Worm (Caenorhabditis elegans): Measurements from ENCODE around the gene gpa-17.

DNA sequence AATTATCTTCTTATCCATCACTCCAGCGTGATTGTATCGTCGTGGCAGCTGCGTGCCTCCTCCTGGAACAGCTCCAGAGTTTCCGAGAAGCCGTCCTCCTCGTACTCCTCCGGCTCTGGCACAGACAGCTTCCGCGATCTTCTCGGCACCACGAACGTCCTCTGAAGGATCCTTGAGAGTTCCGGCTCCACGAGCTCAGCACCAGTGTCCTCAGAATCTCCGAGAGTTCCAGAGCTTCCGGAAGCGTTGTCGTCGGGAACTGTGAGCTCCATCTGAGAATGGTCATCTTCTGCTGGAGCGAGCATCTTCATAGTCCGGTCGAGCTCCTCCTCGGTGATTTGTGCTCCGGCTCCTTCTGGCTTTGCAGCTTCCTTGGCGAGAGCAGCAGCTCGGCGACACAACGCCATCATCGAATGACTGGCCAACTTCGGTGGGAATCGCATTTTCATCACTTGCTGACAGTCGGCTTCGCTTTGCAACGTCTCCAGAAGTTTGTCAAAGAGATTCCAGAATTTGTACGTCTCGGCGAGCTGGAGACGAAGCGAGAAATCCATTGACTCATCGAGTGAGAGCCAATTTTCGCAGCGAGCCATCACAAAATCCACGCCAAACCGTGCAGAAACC lies 23.2 kb upstream of the gpa-17 start:
- TF ChIP-seq elt-3 (tag; optimal IDR thresholded peaks at IDR 0.05) (no peak), pag-3 (tag; optimal IDR thresholded peaks at IDR 0.05; ENCODE audit: borderline replicate concordance, insufficient read depth) (no peak), mef-2 (tag; optimal IDR thresholded peaks at IDR 0.05) (no peak), lsy-2 (tag; optimal IDR thresholded peaks at IDR 0.05) (no peak), isw-1 (GFP tag; IDR thresholded peaks at IDR 0.05) (no peak), sptf-1 (tag; optimal IDR thresholded peaks at IDR 0.05) (no peak), unc-98 (GFP tag; IDR thresholded peaks at IDR 0.05) (no peak), ztf-11 (tag; optimal IDR thresholded peaks at IDR 0.05) (no peak), mab-9 (GFP tag; IDR thresholded peaks at IDR 0.05) (no peak)

Measured in whole organism, L1 larva.